In genomic region chr3R:21192267-21192666, dm6 we compare ENCODE assay signal across 3 fruit fly cellular contexts.
TF ChIP-seq lines count a peak whose summit lies in the region.

No protein-coding gene starts in this region.

- TF ChIP-seq CTCF in whole organism, embryonic (GFP tag; optimal IDR thresholded peaks at IDR 0.05; lab: Kevin White, UChicago), result no peak

TF ChIP-seq in whole organism, embryonic, 481 proteins besides CTCF, POLR2A, EP300 and RAD21:
- TF ChIP-seq CG2202 (tag; optimal IDR thresholded peaks at IDR 0.05; lab: Kevin White, UChicago) (no peak), CG6254 (GFP tag; optimal IDR thresholded peaks at IDR 0.05; lab: Kevin White, UChicago) (peak; percentile 38)
TF ChIP-seq in whole organism, embryonic: peak in this region for 1.

TF ChIP-seq in whole organism, prepupa, 60 proteins besides CTCF, POLR2A, EP300 and RAD21 (continues in another document):
- TF ChIP-seq CG10631 (GFP tag; optimal IDR thresholded peaks at IDR 0.05; lab: Kevin White, UChicago) (peak; percentile 11), topi (GFP tag; optimal IDR thresholded peaks at IDR 0.05; lab: Kevin White, UChicago) (no peak), CG7368 (GFP tag; optimal IDR thresholded peaks at IDR 0.05; lab: Kevin White, UChicago) (no peak), Hr4 (GFP tag; optimal IDR thresholded peaks at IDR 0.05; lab: Kevin White, UChicago) (no peak), eg (GFP tag; IDR thresholded peaks at IDR 0.05; lab: Robert Waterston, UW) (0 out of 3 replicates have a peak, but pooled peaks have one; percentile 10), Gug (GFP tag; IDR thresholded peaks at IDR 0.05; lab: Robert Waterston, UW) (no peak), CG15336 (GFP tag; IDR thresholded peaks at IDR 0.05; lab: Robert Waterston, UW) (no peak), Lpt (GFP tag; optimal IDR thresholded peaks at IDR 0.05; lab: Kevin White, UChicago) (no peak), vri (GFP tag; optimal IDR thresholded peaks at IDR 0.05; lab: Kevin White, UChicago) (no peak), cyc (GFP tag; optimal IDR thresholded peaks at IDR 0.05; lab: Kevin White, UChicago) (no peak), CG34406 (GFP tag; optimal IDR thresholded peaks at IDR 0.05; lab: Kevin White, UChicago) (no peak), fd85E (GFP tag; optimal IDR thresholded peaks at IDR 0.05; lab: Kevin White, UChicago) (no peak), CG4318 (GFP tag; optimal IDR thresholded peaks at IDR 0.05; lab: Kevin White, UChicago) (no peak), CG3032 (tag; optimal IDR thresholded peaks at IDR 0.05; lab: Kevin White, UChicago) (peak; percentile 44), CG11762 (GFP tag; optimal IDR thresholded peaks at IDR 0.05; lab: Kevin White, UChicago; ENCODE audit: insufficient read depth) (no peak), CG10669 (GFP tag; optimal IDR thresholded peaks at IDR 0.05; lab: Kevin White, UChicago) (peak; percentile 45), CG6163 (GFP tag; IDR thresholded peaks at IDR 0.05; lab: Robert Waterston, UW) (no peak), dac (GFP tag; optimal IDR thresholded peaks at IDR 0.05; lab: Kevin White, UChicago) (no peak), CG1621 (tag; optimal IDR thresholded peaks at IDR 0.05; lab: Kevin White, UChicago) (no peak), acj6 (GFP tag; optimal IDR thresholded peaks at IDR 0.05; lab: Kevin White, UChicago) (no peak), CG8632 (GFP tag; optimal IDR thresholded peaks at IDR 0.05; lab: Kevin White, UChicago) (no peak), CG31627 (GFP tag; optimal IDR thresholded peaks at IDR 0.05; lab: Kevin White, UChicago) (no peak), dsx (GFP tag; optimal IDR thresholded peaks at IDR 0.05; lab: Kevin White, UChicago; ENCODE audit: poor library complexity, severe bottlenecking) (no peak), Blimp-1 (GFP tag; optimal IDR thresholded peaks at IDR 0.05; lab: Kevin White, UChicago) (no peak), CG8319 (GFP tag; optimal IDR thresholded peaks at IDR 0.05; lab: Kevin White, UChicago) (no peak), svp (GFP tag; lab: Kevin White, UChicago) (no peak), fkh (GFP tag; optimal IDR thresholded peaks at IDR 0.05; lab: Kevin White, UChicago) (no peak), Sox15 (GFP tag; optimal IDR thresholded peaks at IDR 0.05; lab: Kevin White, UChicago) (no peak), CG11902 (GFP tag; optimal IDR thresholded peaks at IDR 0.05; lab: Kevin White, UChicago) (no peak), Ets21C (GFP tag; optimal IDR thresholded peaks at IDR 0.05; lab: Kevin White, UChicago) (no peak), spab (GFP tag; optimal IDR thresholded peaks at IDR 0.05; lab: Kevin White, UChicago) (peak; percentile 2), ss (GFP tag; optimal IDR thresholded peaks at IDR 0.05; lab: Kevin White, UChicago) (peak in 1 of 2 experiments; percentile 61), CG8119 (GFP tag; IDR thresholded peaks at IDR 0.05; lab: Robert Waterston, UW) (no peak), CG6792 (GFP tag; optimal IDR thresholded peaks at IDR 0.05; lab: Kevin White, UChicago) (no peak), Ets96B (tag; optimal IDR thresholded peaks at IDR 0.05; lab: Kevin White, UChicago) (peak; percentile 31), CG6808 (GFP tag; optimal IDR thresholded peaks at IDR 0.05; lab: Kevin White, UChicago) (peak; percentile 44), Eip93F (GFP tag; optimal IDR thresholded peaks at IDR 0.05; lab: Kevin White, UChicago) (no peak), CG3919 (GFP tag; optimal IDR thresholded peaks at IDR 0.05; lab: Kevin White, UChicago) (peak; percentile 18), CG16779 (tag; optimal IDR thresholded peaks at IDR 0.05; lab: Kevin White, UChicago) (no peak), Sox14 (GFP tag; optimal IDR thresholded peaks at IDR 0.05; lab: Kevin White, UChicago) (no peak), fd59A (GFP tag; optimal IDR thresholded peaks at IDR 0.05; lab: Kevin White, UChicago) (no peak), CG6276 (GFP tag; optimal IDR thresholded peaks at IDR 0.05; lab: Kevin White, UChicago) (no peak), net (GFP tag; optimal IDR thresholded peaks at IDR 0.05; lab: Kevin White, UChicago) (no peak), esn (GFP tag; optimal IDR thresholded peaks at IDR 0.05; lab: Kevin White, UChicago) (no peak), Hr39 (GFP tag; optimal IDR thresholded peaks at IDR 0.05; lab: Kevin White, UChicago) (no peak), Met (GFP tag; optimal IDR thresholded peaks at IDR 0.05; lab: Kevin White, UChicago) (no peak)

TF ChIP-seq in whole organism, pupa, 21 proteins besides CTCF, POLR2A, EP300 and RAD21:
- peak; percentile 31 for TF ChIP-seq CG9948 (tag; optimal IDR thresholded peaks at IDR 0.05; lab: Kevin White, UChicago)
- TF ChIP-seq D1 (tag; optimal IDR thresholded peaks at IDR 0.05; lab: Kevin White, UChicago), result no peak
- TF ChIP-seq CG4496 (GFP tag; IDR thresholded peaks at IDR 0.05; lab: Robert Waterston, UW), result no peak
- TF ChIP-seq Pif1A (GFP tag; optimal IDR thresholded peaks at IDR 0.05; lab: Kevin White, UChicago), result peak; percentile 4
- TF ChIP-seq CG32121 (GFP tag; IDR thresholded peaks at IDR 0.05; lab: Robert Waterston, UW), result no peak
- peak; percentile 37 for TF ChIP-seq CG15710 (tag; optimal IDR thresholded peaks at IDR 0.05; lab: Kevin White, UChicago)
- TF ChIP-seq CG14655 (GFP tag; optimal IDR thresholded peaks at IDR 0.05; lab: Kevin White, UChicago), result no peak
- no peak for TF ChIP-seq gl (tag; optimal IDR thresholded peaks at IDR 0.05; lab: Kevin White, UChicago)
- TF ChIP-seq CG34367 (tag; optimal IDR thresholded peaks at IDR 0.05; lab: Kevin White, UChicago), result no peak
- no peak for TF ChIP-seq CG12605 (GFP tag; IDR thresholded peaks at IDR 0.05; lab: Robert Waterston, UW)
- no peak for TF ChIP-seq CG8301 (tag; optimal IDR thresholded peaks at IDR 0.05; lab: Kevin White, UChicago)
- TF ChIP-seq EcR (GFP tag; optimal IDR thresholded peaks at IDR 0.05; lab: Kevin White, UChicago), result no peak
- peak; percentile 22 for TF ChIP-seq CG13204 (GFP tag; optimal IDR thresholded peaks at IDR 0.05; lab: Kevin White, UChicago)
- TF ChIP-seq Snoo (tag; optimal IDR thresholded peaks at IDR 0.05; lab: Kevin White, UChicago), result no peak
- TF ChIP-seq Ets98B (GFP tag; IDR thresholded peaks at IDR 0.05; lab: Robert Waterston, UW), result no peak
- TF ChIP-seq rn (GFP tag; IDR thresholded peaks at IDR 0.05; lab: Robert Waterston, UW), result no peak
- no peak for TF ChIP-seq fd96Ca (GFP tag; IDR thresholded peaks at IDR 0.05; lab: Robert Waterston, UW)
- TF ChIP-seq Pif1B (GFP tag; optimal IDR thresholded peaks at IDR 0.05; lab: Kevin White, UChicago), result peak; percentile 5
- TF ChIP-seq CG17806 (tag; optimal IDR thresholded peaks at IDR 0.05; lab: Kevin White, UChicago), result peak; percentile 30
- no peak for TF ChIP-seq CG10348 (GFP tag; IDR thresholded peaks at IDR 0.05; lab: Robert Waterston, UW)
- TF ChIP-seq CG8159 (tag; optimal IDR thresholded peaks at IDR 0.05; lab: Kevin White, UChicago), result peak; percentile 46
